Worm (Caenorhabditis elegans) whole organism, young adult: ENCODE data around the gene R102.6.

Experiments
- B0019.2 ChIP-seq: fragments of 200-800 bp; sonication (Bioruptor generic); conservative IDR thresholded peaks from 2 replicates; pipeline ENCODE4 v1.3.6; 2022; ENCODE audit warnings: missing genetic modification reagents, missing genetic modification characterization, missing compliant biosample characterization
- B0336.3 ChIP-seq: fragments of 200-800 bp; sonication (Bioruptor generic); IDR thresholded peaks from 2 replicates; pipeline ENCODE4 v1.3.6; 2022; ENCODE audit warnings: missing genetic modification characterization, missing compliant biosample characterization
- F39B2.1 ChIP-seq: fragments of 200-800 bp; sonication (Bioruptor generic); IDR thresholded peaks from 2 replicates; pipeline ENCODE4 v1.3.6; 2022; ENCODE audit warnings: missing genetic modification reagents, missing genetic modification characterization, missing compliant biosample characterization
- F49E8.2 ChIP-seq: sonication (generic microtip); optimal IDR thresholded peaks from 3 replicates; lab custom pipeline; 2017; ENCODE audit warnings: missing genetic modification characterization, mild to moderate bottlenecking, missing compliant biosample characterization, antibody characterized with exemption, moderate library complexity; ENCODE audit not compliant: insufficient read depth
- F57A8.1 ChIP-seq: fragments of 200-800 bp; sonication (Bioruptor generic); optimal IDR thresholded peaks from 2 replicates; lab custom pipeline; 2018; ENCODE audit warnings: mild to moderate bottlenecking, missing genetic modification characterization, moderate library complexity, missing compliant biosample characterization
- F57C9.4 ChIP-seq: sonication (generic microtip); optimal IDR thresholded peaks from 2 replicates; lab custom pipeline; 2017; ENCODE audit warnings: mild to moderate bottlenecking, missing genetic modification characterization, missing compliant biosample characterization
- K12H6.12 ChIP-seq: fragments of 200-800 bp; sonication (Bioruptor generic); optimal IDR thresholded peaks from 2 replicates; lab custom pipeline; 2018; ENCODE audit warnings: mild to moderate bottlenecking, missing genetic modification characterization, missing compliant biosample characterization
- T07F8.4 ChIP-seq: sonication (generic microtip); optimal IDR thresholded peaks from 2 replicates; lab custom pipeline; 2016; ENCODE audit warnings: mild to moderate bottlenecking, missing genetic modification characterization, moderate library complexity, missing compliant biosample characterization
- Y56A3A.18 ChIP-seq: fragments of 200-800 bp; sonication (Bioruptor generic); IDR thresholded peaks from 2 replicates; pipeline ENCODE4 v1.3.6; 2022; ENCODE audit warnings: missing genetic modification reagents, missing genetic modification characterization, missing compliant biosample characterization
- Y95B8A.8 ChIP-seq: fragments of 200-800 bp; sonication (Bioruptor generic); IDR thresholded peaks from 2 replicates; pipeline ENCODE4 v1.3.6; 2022; ENCODE audit warnings: missing genetic modification reagents, missing genetic modification characterization, missing compliant biosample characterization
- aptf-2 ChIP-seq: fragments of 200-800 bp; sonication (Bioruptor generic); conservative IDR thresholded peaks from 2 replicates; pipeline ENCODE4 v1.3.6; 2022; ENCODE audit warnings: missing genetic modification reagents, missing genetic modification characterization, missing compliant biosample characterization
- aptf-3 ChIP-seq: fragments of 200-800 bp; sonication (Bioruptor generic); IDR thresholded peaks from 2 replicates; pipeline ENCODE4 v1.3.6; 2022; ENCODE audit warnings: missing genetic modification characterization, missing compliant biosample characterization
- atf-7 ChIP-seq: sonication (generic microtip); optimal IDR thresholded peaks from 2 replicates; lab custom pipeline; 2017; ENCODE audit warnings: mild to moderate bottlenecking, missing genetic modification characterization, missing compliant biosample characterization
- attf-5 ChIP-seq: fragments of 200-800 bp; sonication (Bioruptor generic); optimal IDR thresholded peaks from 2 replicates; lab custom pipeline; 2018; ENCODE audit warnings: mild to moderate bottlenecking, missing genetic modification characterization, missing compliant biosample characterization
- ccch-3 ChIP-seq: fragments of 200-800 bp; sonication (Bioruptor generic); optimal IDR thresholded peaks from 2 replicates; lab custom pipeline; 2018; ENCODE audit warnings: mild to moderate bottlenecking, missing genetic modification characterization, missing compliant biosample characterization
- ceh-91 ChIP-seq: fragments of 200-800 bp; sonication (Bioruptor generic); IDR thresholded peaks from 2 replicates; pipeline ENCODE4 v1.3.6; 2022; ENCODE audit warnings: missing genetic modification reagents, missing genetic modification characterization, missing compliant biosample characterization
- die-1 ChIP-seq: sonication (generic microtip); optimal IDR thresholded peaks from 2 replicates; lab custom pipeline; 2016; ENCODE audit warnings: missing genotype, mild to moderate bottlenecking, missing genetic modification characterization, missing compliant biosample characterization
- dox-1 ChIP-seq: fragments of 200-800 bp; sonication (Bioruptor generic); IDR thresholded peaks from 2 replicates; pipeline ENCODE4 v1.3.6; 2022; ENCODE audit warnings: missing genetic modification reagents, missing genetic modification characterization, missing compliant biosample characterization
- dpff-1 ChIP-seq: sonication (generic microtip); optimal IDR thresholded peaks from 2 replicates; lab custom pipeline; 2017; ENCODE audit warnings: mild to moderate bottlenecking, missing genetic modification characterization, missing compliant biosample characterization
- dpl-1 ChIP-seq: fragments of 150-350 bp; optimal IDR thresholded peaks from 2 replicates; lab custom pipeline; 2014; ENCODE audit warnings: missing biosample characterization, missing genetic modification reagents, missing genetic modification characterization
- egl-44 ChIP-seq: fragments of 200-800 bp; sonication (Bioruptor generic); IDR thresholded peaks from 2 replicates; pipeline ENCODE4 v1.3.6; 2022; ENCODE audit warnings: missing genetic modification reagents, missing genetic modification characterization, missing compliant biosample characterization
- ekl-4 ChIP-seq: fragments of 200-800 bp; sonication (Bioruptor generic); IDR thresholded peaks from 2 replicates; pipeline ENCODE4 v1.3.6; 2022; ENCODE audit warnings: missing genetic modification reagents, missing genetic modification characterization, missing compliant biosample characterization
- him-1 ChIP-seq: sonication (generic microtip); optimal IDR thresholded peaks from 2 replicates; lab custom pipeline; 2016; ENCODE audit warnings: missing genotype, missing genetic modification reagents, missing genetic modification characterization, missing compliant biosample characterization
- hrde-1 ChIP-seq: sonication (generic microtip); optimal IDR thresholded peaks from 2 replicates; lab custom pipeline; 2016; ENCODE audit warnings: missing genetic modification characterization, mild to moderate bottlenecking, missing compliant biosample characterization, moderate library complexity, missing genotype, missing genetic modification reagents, borderline replicate concordance
- hsf-1 ChIP-seq: fragments of 200-800 bp; sonication (Bioruptor generic); IDR thresholded peaks from 2 replicates; pipeline ENCODE4 v1.3.6; 2022; ENCODE audit warnings: missing genetic modification reagents, missing genetic modification characterization, missing compliant biosample characterization
- let-526 ChIP-seq: fragments of 200-800 bp; sonication (Bioruptor generic); IDR thresholded peaks from 2 replicates; pipeline ENCODE4 v1.3.6; 2022; ENCODE audit warnings: missing genetic modification reagents, missing genetic modification characterization, missing compliant biosample characterization
- lin-26 ChIP-seq: fragments of 200-800 bp; sonication (Bioruptor generic); IDR thresholded peaks from 2 replicates; pipeline ENCODE4 v1.3.6; 2022; ENCODE audit warnings: missing genetic modification reagents, missing genetic modification characterization, missing compliant biosample characterization
- lir-1 ChIP-seq: fragments of 200-800 bp; sonication (Bioruptor generic); conservative IDR thresholded peaks from 2 replicates; pipeline ENCODE4 v1.3.6; 2022; ENCODE audit warnings: missing genetic modification reagents, missing genetic modification characterization, missing compliant biosample characterization
- madf-10 ChIP-seq: sonication (generic microtip); optimal IDR thresholded peaks from 2 replicates; lab custom pipeline; 2016; ENCODE audit warnings: mild to moderate bottlenecking, missing genetic modification characterization, missing compliant biosample characterization
- madf-3 ChIP-seq: fragments of 200-800 bp; sonication (Bioruptor generic); IDR thresholded peaks from 2 replicates; pipeline ENCODE4 v1.3.6; 2022; ENCODE audit warnings: missing genetic modification reagents, missing genetic modification characterization, missing compliant biosample characterization
- mcd-1 ChIP-seq: fragments of 200-800 bp; sonication (Bioruptor generic); IDR thresholded peaks from 2 replicates; pipeline ENCODE4 v1.3.6; 2022; ENCODE audit warnings: missing genetic modification reagents, missing genetic modification characterization, missing compliant biosample characterization
- mel-28 ChIP-seq: sonication (generic microtip); optimal IDR thresholded peaks from 2 replicates; lab custom pipeline; 2016; ENCODE audit warnings: borderline replicate concordance, mild to moderate bottlenecking, missing genetic modification characterization, missing compliant biosample characterization
- mxl-1 ChIP-seq: sonication (generic microtip); optimal IDR thresholded peaks from 2 replicates; lab custom pipeline; 2016; ENCODE audit warnings: missing genetic modification characterization, missing compliant biosample characterization
- nfya-1 ChIP-seq: sonication (generic microtip); optimal IDR thresholded peaks from 2 replicates; lab custom pipeline; 2017; ENCODE audit warnings: antibody characterized with exemption, missing compliant biosample characterization, missing genetic modification characterization, borderline replicate concordance; ENCODE audit not compliant: insufficient read depth
- nfya-2 ChIP-seq: fragments of 200-800 bp; sonication (Bioruptor generic); IDR thresholded peaks from 2 replicates; pipeline ENCODE4 v1.3.6; 2022; ENCODE audit warnings: missing genetic modification reagents, missing genetic modification characterization, missing compliant biosample characterization
- nhr-179 ChIP-seq: sonication (generic microtip); optimal IDR thresholded peaks from 2 replicates; lab custom pipeline; 2016; ENCODE audit warnings: mild to moderate bottlenecking, missing genetic modification characterization, missing compliant biosample characterization
- nhr-80 ChIP-seq: sonication (generic microtip); optimal IDR thresholded peaks from 2 replicates; lab custom pipeline; 2016; ENCODE audit warnings: missing genetic modification characterization, missing compliant biosample characterization
- nhr-90 ChIP-seq: sonication (generic microtip); optimal IDR thresholded peaks from 2 replicates; lab custom pipeline; 2016; ENCODE audit warnings: missing genotype, mild to moderate bottlenecking, missing genetic modification characterization, missing compliant biosample characterization
- pha-4 ChIP-seq: fragments of 150-350 bp; sonication (generic microtip); optimal IDR thresholded peaks from 2 replicates; lab custom pipeline; 2014; ENCODE audit warnings: missing biosample characterization, missing genetic modification reagents, missing genetic modification characterization
- rcor-1 ChIP-seq: fragments of 200-800 bp; sonication (Bioruptor generic); IDR thresholded peaks from 2 replicates; pipeline ENCODE4 v1.3.6; 2022; ENCODE audit warnings: missing genetic modification reagents, missing genetic modification characterization, missing compliant biosample characterization
- repo-1 ChIP-seq: sonication (generic microtip); optimal IDR thresholded peaks from 2 replicates; lab custom pipeline; 2017; ENCODE audit warnings: mild to moderate bottlenecking, missing genetic modification characterization, missing compliant biosample characterization
- sea-2 ChIP-seq: fragments of 200-800 bp; sonication (Bioruptor generic); IDR thresholded peaks from 2 replicates; pipeline ENCODE4 v1.3.6; 2022; ENCODE audit warnings: missing genetic modification characterization, missing compliant biosample characterization
- snpc-1.1 ChIP-seq: sonication (generic microtip); optimal IDR thresholded peaks from 2 replicates; lab custom pipeline; 2017; ENCODE audit warnings: missing genetic modification characterization, mild to moderate bottlenecking, missing compliant biosample characterization, antibody characterized with exemption, moderate library complexity, missing genotype, missing genetic modification reagents; ENCODE audit not compliant: insufficient read depth
- snpc-4 ChIP-seq, 5 experiments: fragments of 150-350 bp in 1 of 5; sonication (generic microtip) in 4 of 5; optimal IDR thresholded peaks; 2 replicates each; lab custom pipeline; 2014 to 2018; ENCODE audit warnings: missing genetic modification characterization in 5 of 5, missing biosample characterization in 3 of 5, antibody characterized with exemption in 2 of 5, mild to moderate bottlenecking in 2 of 5, missing compliant biosample characterization in 2 of 5, missing genotype in 2 of 5, moderate library complexity in 2 of 5, missing genetic modification reagents in 1 of 5
- unc-130 ChIP-seq: sonication (generic microtip); optimal IDR thresholded peaks from 2 replicates; lab custom pipeline; 2016; ENCODE audit warnings: missing genetic modification reagents, missing genetic modification characterization, missing compliant biosample characterization
- unc-62 ChIP-seq: fragments of 150-350 bp; optimal IDR thresholded peaks from 2 replicates; lab custom pipeline; 2014; ENCODE audit warnings: missing biosample characterization, missing genetic modification reagents, missing genetic modification characterization
- ztf-25 ChIP-seq: fragments of 200-800 bp; sonication (Bioruptor generic); IDR thresholded peaks from 2 replicates; pipeline ENCODE4 v1.3.6; 2022; ENCODE audit warnings: missing genetic modification reagents, missing genetic modification characterization, missing compliant biosample characterization

R102.6 gene

DNA sequence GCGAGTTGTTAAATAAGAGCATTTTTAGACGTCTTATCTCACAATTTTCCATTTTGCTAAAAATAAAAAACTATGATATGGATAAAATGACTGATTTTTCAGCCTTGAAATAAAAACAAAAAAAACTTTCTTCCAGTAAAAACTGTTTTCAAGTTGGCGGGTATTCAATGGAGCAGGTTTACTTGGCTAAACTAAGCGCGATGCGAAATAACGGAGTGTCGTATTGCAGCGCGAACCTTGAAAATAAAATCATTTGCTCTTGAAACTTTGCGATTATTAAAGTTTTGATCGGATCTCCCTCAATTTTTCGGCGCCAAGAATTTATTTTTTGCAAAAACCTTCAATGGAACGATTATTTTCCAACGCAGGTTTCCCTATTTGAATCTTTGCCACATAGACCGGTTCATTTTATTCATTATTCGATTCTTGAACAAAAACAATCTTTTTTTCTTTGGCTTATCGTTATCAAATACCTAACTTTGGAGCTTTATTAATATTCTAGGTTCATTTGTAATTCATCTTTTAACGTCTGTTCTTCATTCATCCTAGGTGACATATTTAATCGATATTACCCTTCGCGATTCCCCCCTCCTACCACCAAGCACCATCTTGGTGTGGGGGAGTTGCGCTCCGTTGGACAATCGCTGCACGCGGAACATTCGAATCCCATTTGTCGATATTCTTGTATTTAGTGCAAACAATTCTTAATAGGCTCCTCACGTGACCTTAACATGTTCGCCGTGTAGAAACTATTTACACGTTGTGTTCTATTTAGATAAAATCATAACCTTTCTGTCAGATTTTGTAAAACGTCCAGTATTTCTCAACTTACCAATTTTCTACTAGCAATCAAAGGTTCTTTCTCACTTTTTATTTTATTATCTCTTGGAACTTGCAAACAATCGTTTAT, 28.8 kb upstream of the R102.6 start, which contains the start of the genes orc-5 and cyb-1 (continued):
- peak; percentile 39 for TF ChIP-seq F49E8.2
- TF ChIP-seq Y56A3A.18 (GFP tag; lab: Robert Waterston, UW), result no peak
- no peak for TF ChIP-seq die-1
- TF ChIP-seq mxl-1 (tag; lab: Kevin White, UChicago), result no peak
- no peak for TF ChIP-seq madf-10
- TF ChIP-seq nhr-90 (tag; lab: Kevin White, UChicago), result no peak
- no peak for TF ChIP-seq F57A8.1 (GFP tag; lab: Kevin White, UChicago)
- no peak for TF ChIP-seq lin-26 (GFP tag; lab: Robert Waterston, UW)
- no peak for TF ChIP-seq mel-28 (tag; lab: Kevin White, UChicago)
- no peak for TF ChIP-seq unc-130 (GFP tag; lab: Kevin White, UChicago)
- no peak for TF ChIP-seq repo-1
- TF ChIP-seq atf-7 (tag; lab: Kevin White, UChicago), result no peak
- no peak for TF ChIP-seq egl-44
- TF ChIP-seq rcor-1 (GFP tag; lab: Robert Waterston, UW), result no peak; the same call in 1 of the 2 replicates
- no peak for TF ChIP-seq hrde-1 (tag; lab: Kevin White, UChicago)
- peak; percentile 65 for TF ChIP-seq ceh-91 (GFP tag; lab: Robert Waterston, UW)
- no peak for TF ChIP-seq nhr-80 (tag; lab: Kevin White, UChicago)
- no peak for TF ChIP-seq snpc-4 (GFP tag; optimal IDR thresholded peaks at IDR 0.05; lab: Kevin White, UChicago)
- peak in 2 of 4 experiments; percentile 25 to 28 for TF ChIP-seq snpc-4 (tag; optimal IDR thresholded peaks at IDR 0.05; lab: Kevin White, UChicago)
- TF ChIP-seq B0336.3 (GFP tag; lab: Robert Waterston, UW), result no peak
- no peak for TF ChIP-seq unc-62 (GFP tag; lab: Kevin White, UChicago)
- no peak for TF ChIP-seq madf-3
- TF ChIP-seq attf-5, result peak; percentile 67
- TF ChIP-seq let-526, result no peak
- TF ChIP-seq F57C9.4 (tag; lab: Kevin White, UChicago), result no peak
- TF ChIP-seq F39B2.1 (GFP tag; lab: Robert Waterston, UW), result no peak
- TF ChIP-seq ccch-3, result no peak
- TF ChIP-seq snpc-1.1, result no peak
- TF ChIP-seq lir-1 (GFP tag; lab: Robert Waterston, UW), result no peak
- TF ChIP-seq dox-1, result peak; percentile 18; the same call in 1 of the 2 replicates
- TF ChIP-seq dpl-1 (GFP tag; lab: Kevin White, UChicago), result peak; percentile 76
- no peak for TF ChIP-seq sea-2
- no peak for TF ChIP-seq aptf-2 (GFP tag; lab: Robert Waterston, UW)
- TF ChIP-seq K12H6.12 (tag; lab: Kevin White, UChicago), result no peak

DNA sequence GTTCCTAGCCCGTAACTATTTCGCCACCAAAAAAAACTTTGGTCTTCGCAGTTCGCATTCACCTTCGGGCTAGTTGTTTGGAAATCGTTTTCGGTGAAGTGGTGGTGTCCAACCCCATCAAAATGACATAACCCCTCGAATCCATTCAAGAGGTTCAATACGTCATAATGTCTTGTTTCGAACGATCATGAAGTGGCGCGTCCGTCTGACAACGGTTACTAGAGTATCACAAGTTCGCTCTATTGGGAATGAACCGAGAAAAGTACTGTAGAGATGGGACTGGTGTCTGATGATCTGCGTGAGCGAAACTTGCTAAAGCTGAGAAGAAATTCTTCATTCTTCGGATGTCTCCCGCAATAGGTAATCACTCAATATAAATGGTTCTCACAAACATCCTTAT, 21.7 kb upstream of the R102.6 start, which contains the start of gene ZC168.2:
TSS of gene ZC168.2 (plus strand) at position 301 of the 400 bp plus-strand sequence.
- TF ChIP-seq T07F8.4 (tag; lab: Kevin White, UChicago), result no peak
- TF ChIP-seq nfya-1 (tag; lab: Kevin White, UChicago), result no peak
- TF ChIP-seq ekl-4, result no peak
- TF ChIP-seq him-1 (tag; lab: Kevin White, UChicago), result no peak
- TF ChIP-seq ztf-25 (GFP tag; lab: Robert Waterston, UW), result no peak
- TF ChIP-seq mel-28 (tag; lab: Kevin White, UChicago), result no peak
- TF ChIP-seq hsf-1 (GFP tag; lab: Robert Waterston, UW), result no peak
- TF ChIP-seq dpff-1 (tag; lab: Kevin White, UChicago), result no peak
- TF ChIP-seq madf-10, result no peak
- no peak for TF ChIP-seq pha-4
- no peak for TF ChIP-seq ceh-91 (GFP tag; lab: Robert Waterston, UW)
- TF ChIP-seq nhr-179 (tag; lab: Kevin White, UChicago), result no peak
- no peak for TF ChIP-seq Y95B8A.8 (GFP tag; lab: Robert Waterston, UW)
- TF ChIP-seq mcd-1, result no peak
- TF ChIP-seq aptf-3 (GFP tag; lab: Robert Waterston, UW), result no peak
- TF ChIP-seq F57A8.1 (GFP tag; lab: Kevin White, UChicago), result no peak
- no peak for TF ChIP-seq B0019.2 (GFP tag; lab: Robert Waterston, UW)
- TF ChIP-seq nfya-2 (GFP tag; lab: Robert Waterston, UW), result no peak
- no peak for TF ChIP-seq let-526
